Worm (Caenorhabditis elegans) whole organism, L2 larva: ENCODE results near the gene C50E3.13.

Experiments
- F13H6.1 ChIP-seq: sonication (generic microtip); optimal IDR thresholded peaks from 2 replicates; lab custom pipeline; 2016; ENCODE audit warnings: missing genetic modification characterization, missing compliant biosample characterization
- aly-2 ChIP-seq: fragments of 150-350 bp; optimal IDR thresholded peaks from 2 replicates; lab custom pipeline; 2014; ENCODE audit warnings: missing biosample characterization, missing genetic modification characterization
- ama-1 ChIP-seq: fragments of 150-350 bp; optimal IDR thresholded peaks from 2 replicates; lab custom pipeline; 2018; ENCODE audit warnings: inconsistent platforms
- egl-27 ChIP-seq: sonication (generic microtip); optimal IDR thresholded peaks from 3 replicates; lab custom pipeline; 2017; ENCODE audit warnings: missing biosample characterization, missing genetic modification reagents, missing genetic modification characterization
- mab-5 ChIP-seq: fragments of 150-350 bp; optimal IDR thresholded peaks from 2 replicates; lab custom pipeline; 2014; ENCODE audit warnings: missing biosample characterization, missing genetic modification characterization
- nhr-11 ChIP-seq: fragments of 150-350 bp; optimal IDR thresholded peaks from 2 replicates; lab custom pipeline; 2014; ENCODE audit warnings: missing biosample characterization, missing genetic modification characterization
- nhr-77 ChIP-seq: fragments of 150-350 bp; optimal IDR thresholded peaks from 2 replicates; lab custom pipeline; 2014; ENCODE audit warnings: missing biosample characterization, missing genetic modification characterization

DNA sequence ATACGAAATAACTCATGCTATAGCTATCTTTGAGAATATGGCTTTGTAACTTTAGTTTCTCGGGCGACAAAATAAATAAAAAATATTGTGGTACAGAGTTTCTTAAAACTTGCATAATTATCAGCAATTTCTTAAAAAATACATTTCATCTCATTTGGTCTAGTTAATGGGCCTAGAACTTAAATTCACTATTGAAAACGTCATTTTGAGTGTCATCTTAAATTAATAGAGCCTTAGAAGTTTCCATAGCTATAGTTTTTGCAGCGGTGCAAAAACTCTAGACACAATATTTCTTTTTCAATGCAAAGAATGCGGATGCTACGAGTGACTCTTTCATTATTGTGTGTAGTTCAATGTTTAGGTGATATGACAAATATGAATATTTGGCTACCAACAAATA, 12.0 kb downstream of the C50E3.13 start, which contains the start of gene clec-215:
- TF ChIP-seq egl-27 (tag; lab: Kevin White, UChicago) (no peak), mab-5 (tag; lab: Kevin White, UChicago) (no peak), aly-2 (no peak), F13H6.1 (tag; lab: Kevin White, UChicago) (no peak), nhr-11 (tag; lab: Kevin White, UChicago) (no peak), nhr-77 (no peak), ama-1 (lab: Kevin White, UChicago) (no peak)
